Fruit fly (Drosophila melanogaster) whole organism, embryonic: ENCODE results near the gene CG15027.

ENCODE experiments used
- Abd-B ChIP-seq: fragments of 200-800 bp; sonication (Bioruptor generic); optimal IDR thresholded peaks from 2 replicates; lab custom pipeline; 2018; ENCODE audit warnings: missing biosample characterization, mild to moderate bottlenecking, missing genetic modification characterization, moderate library complexity
- CG12219 ChIP-seq: fragments of 200-800 bp; sonication (Bioruptor generic); optimal IDR thresholded peaks from 3 replicates; lab custom pipeline; 2018; ENCODE audit warnings: missing biosample characterization, mild to moderate bottlenecking, missing genetic modification characterization
- CG13287 ChIP-seq: fragments of 200-800 bp; sonication (Bioruptor generic); IDR thresholded peaks from 2 replicates; pipeline ENCODE4 v1.3.6; 2022; ENCODE audit warnings: missing biosample characterization, missing genetic modification characterization; ENCODE audit not compliant: partially characterized antibody
- CG17359 ChIP-seq: fragments of 200-800 bp; sonication (Bioruptor generic); optimal IDR thresholded peaks from 3 replicates; lab custom pipeline; 2018; ENCODE audit warnings: missing biosample characterization, mild to moderate bottlenecking, missing genetic modification characterization, moderate library complexity
- CG17361 ChIP-seq: fragments of 200-800 bp; sonication (Bioruptor generic); IDR thresholded peaks from 3 replicates; pipeline ENCODE4 v1.3.6; 2022; ENCODE audit warnings: missing biosample characterization, missing genetic modification characterization
- CG17568 ChIP-seq: fragments of 200-800 bp; sonication (Bioruptor generic); optimal IDR thresholded peaks from 2 replicates; lab custom pipeline; 2018; ENCODE audit warnings: missing biosample characterization, mild to moderate bottlenecking, missing genetic modification characterization, moderate library complexity
- CG2129 ChIP-seq: fragments of 200-800 bp; sonication (Bioruptor generic); IDR thresholded peaks from 2 replicates; pipeline ENCODE4 v1.3.6; 2022; ENCODE audit warnings: missing biosample characterization, missing genetic modification characterization; ENCODE audit not compliant: partially characterized antibody
- CG30403 ChIP-seq: fragments of 200-800 bp; sonication (Bioruptor generic); optimal IDR thresholded peaks from 3 replicates; lab custom pipeline; 2016; ENCODE audit warnings: missing biosample characterization, missing genetic modification characterization
- CG3065 ChIP-seq: fragments of 200-800 bp; sonication (Bioruptor generic); optimal IDR thresholded peaks from 2 replicates; lab custom pipeline; 2016; ENCODE audit warnings: missing biosample characterization, missing genetic modification characterization
- CG34376 ChIP-seq: fragments of 200-800 bp; sonication (Bioruptor generic); optimal IDR thresholded peaks from 2 replicates; lab custom pipeline; 2018; ENCODE audit warnings: missing biosample characterization, mild to moderate bottlenecking, missing genetic modification characterization
- CG3838 ChIP-seq: fragments of 200-800 bp; sonication (Bioruptor generic); optimal IDR thresholded peaks from 3 replicates; lab custom pipeline; 2016; ENCODE audit warnings: missing biosample characterization, missing genetic modification characterization
- CG3847 ChIP-seq: fragments of 200-800 bp; sonication (Bioruptor generic); IDR thresholded peaks from 2 replicates; pipeline ENCODE4 v1.3.6; 2022; ENCODE audit warnings: missing biosample characterization, missing genetic modification characterization
- CG4617 ChIP-seq: fragments of 200-800 bp; sonication (Bioruptor generic); optimal IDR thresholded peaks from 3 replicates; lab custom pipeline; 2016; ENCODE audit warnings: missing biosample characterization, missing genetic modification characterization, borderline replicate concordance
- CG5953 ChIP-seq: fragments of 200-800 bp; sonication (Bioruptor generic); IDR thresholded peaks from 2 replicates; pipeline ENCODE4 v1.3.6; 2022; ENCODE audit warnings: missing biosample characterization, missing genetic modification characterization
- CG6175 ChIP-seq: fragments of 200-800 bp; sonication (Bioruptor generic); IDR thresholded peaks from 3 replicates; pipeline ENCODE4 v1.3.6; 2022; ENCODE audit warnings: missing biosample characterization, missing genetic modification characterization
- CG7556 ChIP-seq: fragments of 200-800 bp; sonication (Bioruptor generic); optimal IDR thresholded peaks from 2 replicates; lab custom pipeline; 2017; ENCODE audit warnings: missing biosample characterization, mild to moderate bottlenecking, missing genetic modification characterization
- CG7987 ChIP-seq: fragments of 200-800 bp; sonication (Bioruptor generic); optimal IDR thresholded peaks from 2 replicates; lab custom pipeline; 2018; ENCODE audit warnings: missing biosample characterization, mild to moderate bottlenecking, missing genetic modification characterization, moderate library complexity
- CG8478 ChIP-seq: fragments of >200 bp; optimal IDR thresholded peaks from 2 replicates; lab custom pipeline; 2018
- CG8924 ChIP-seq: fragments of 200-800 bp; optimal IDR thresholded peaks from 3 replicates; lab custom pipeline; 2019; ENCODE audit warnings: missing biosample characterization, mild to moderate bottlenecking, missing genetic modification characterization, moderate library complexity
- CG9727 ChIP-seq: fragments of 200-800 bp; sonication (Bioruptor generic); optimal IDR thresholded peaks from 3 replicates; lab custom pipeline; 2017; ENCODE audit warnings: missing biosample characterization, mild to moderate bottlenecking, missing genetic modification characterization
- D19B ChIP-seq: fragments of 200-800 bp; sonication (Bioruptor generic); optimal IDR thresholded peaks from 2 replicates; lab custom pipeline; 2017; ENCODE audit warnings: missing biosample characterization, mild to moderate bottlenecking, missing genetic modification characterization
- Dll ChIP-seq: fragments of 200-800 bp; sonication (Bioruptor generic); IDR thresholded peaks from 4 replicates; pipeline ENCODE4 v1.3.6; 2022; ENCODE audit warnings: missing biosample characterization, missing genetic modification characterization; ENCODE audit not compliant: partially characterized antibody
- Drgx ChIP-seq: fragments of 200-800 bp; sonication (Bioruptor generic); IDR thresholded peaks from 2 replicates; pipeline ENCODE4 v1.3.6; 2022; ENCODE audit warnings: missing biosample characterization, missing genetic modification characterization
- NC2β ChIP-seq: fragments of 200-800 bp; sonication (Bioruptor generic); optimal IDR thresholded peaks from 2 replicates; lab custom pipeline; 2016; ENCODE audit warnings: missing biosample characterization, missing genetic modification characterization
- Neu2 ChIP-seq: fragments of 200-800 bp; sonication (Bioruptor generic); optimal IDR thresholded peaks from 3 replicates; lab custom pipeline; 2016; ENCODE audit warnings: missing biosample characterization, missing genetic modification characterization, borderline replicate concordance
- Nf-YC ChIP-seq: fragments of 200-800 bp; optimal IDR thresholded peaks from 3 replicates; lab custom pipeline; 2019; ENCODE audit warnings: missing biosample characterization, mild to moderate bottlenecking, missing genetic modification characterization, moderate library complexity
- Ptx1 ChIP-seq: fragments of 200-800 bp; sonication (Bioruptor generic); IDR thresholded peaks from 2 replicates; pipeline ENCODE4 v1.3.6; 2022; ENCODE audit warnings: missing biosample characterization, missing genetic modification characterization
- Side ChIP-seq: fragments of 200-800 bp; sonication (Bioruptor generic); optimal IDR thresholded peaks from 2 replicates; lab custom pipeline; 2016; ENCODE audit warnings: missing biosample characterization, missing genetic modification characterization
- Spps ChIP-seq: fragments of 200-800 bp; sonication (Bioruptor generic); optimal IDR thresholded peaks from 2 replicates; lab custom pipeline; 2018; ENCODE audit warnings: missing biosample characterization, mild to moderate bottlenecking, missing genetic modification characterization
- Trl ChIP-seq, 3 experiments: fragments of >200 bp in 2 of 3; fragments of 200-800 bp in 1 of 3; sonication (Bioruptor generic) in 1 of 3; optimal IDR thresholded peaks; 2 replicates in 1 of 3; 3 replicates in 2 of 3; lab custom pipeline; 2016 to 2017; ENCODE audit warnings: missing biosample characterization in 1 of 3, missing genetic modification characterization in 1 of 3
- aop ChIP-seq: fragments of 200-800 bp; sonication (Bioruptor generic); IDR thresholded peaks from 2 replicates; pipeline ENCODE4 v1.3.6; 2022; ENCODE audit warnings: missing biosample characterization, missing genetic modification characterization
- br ChIP-seq: fragments of >200 bp; optimal IDR thresholded peaks from 2 replicates; lab custom pipeline; 2017
- crc ChIP-seq: fragments of 200-800 bp; sonication (Bioruptor generic); optimal IDR thresholded peaks from 2 replicates; lab custom pipeline; 2016; ENCODE audit warnings: missing biosample characterization, missing genetic modification characterization
- dati ChIP-seq: fragments of 200-800 bp; sonication (Bioruptor generic); IDR thresholded peaks from 2 replicates; pipeline ENCODE4 v1.3.6; 2022; ENCODE audit warnings: missing biosample characterization, missing genetic modification characterization
- dysf ChIP-seq: fragments of 200-800 bp; sonication (Bioruptor generic); IDR thresholded peaks from 3 replicates; pipeline ENCODE4 v1.3.6; 2022; ENCODE audit warnings: missing biosample characterization, missing genetic modification characterization
- ems ChIP-seq: fragments of 200-800 bp; sonication (Bioruptor generic); optimal IDR thresholded peaks from 3 replicates; lab custom pipeline; 2016; ENCODE audit warnings: missing biosample characterization, missing genetic modification characterization
- en ChIP-seq: fragments of 200-800 bp; sonication (Bioruptor generic); optimal IDR thresholded peaks from 2 replicates; lab custom pipeline; 2016; ENCODE audit warnings: missing biosample characterization, missing genetic modification characterization
- grau ChIP-seq: fragments of 200-800 bp; optimal IDR thresholded peaks from 3 replicates; lab custom pipeline; 2019; ENCODE audit warnings: missing biosample characterization, mild to moderate bottlenecking, missing genetic modification characterization, moderate library complexity
- grn ChIP-seq: fragments of 200-800 bp; sonication (Bioruptor generic); optimal IDR thresholded peaks from 3 replicates; lab custom pipeline; 2017; ENCODE audit warnings: missing biosample characterization, missing genetic modification characterization
- ham ChIP-seq: fragments of 200-800 bp; sonication (Bioruptor generic); IDR thresholded peaks from 2 replicates; pipeline ENCODE4 v1.3.6; 2022; ENCODE audit warnings: missing biosample characterization, missing genetic modification characterization
- inv ChIP-seq: fragments of 200-800 bp; sonication (Bioruptor generic); IDR thresholded peaks from 2 replicates; pipeline ENCODE4 v1.3.6; 2022; ENCODE audit warnings: missing biosample characterization, missing genetic modification characterization; ENCODE audit not compliant: partially characterized antibody
- jing ChIP-seq: fragments of 200-800 bp; sonication (Bioruptor generic); optimal IDR thresholded peaks from 2 replicates; lab custom pipeline; 2018; ENCODE audit warnings: missing biosample characterization, mild to moderate bottlenecking, missing genetic modification characterization
- klu ChIP-seq: fragments of 200-800 bp; sonication (Bioruptor generic); IDR thresholded peaks from 2 replicates; pipeline ENCODE4 v1.3.6; 2022; ENCODE audit warnings: missing biosample characterization, missing genetic modification characterization
- kni ChIP-seq: fragments of 200-800 bp; sonication (Bioruptor generic); optimal IDR thresholded peaks from 3 replicates; lab custom pipeline; 2017; ENCODE audit warnings: mild to moderate bottlenecking, missing biosample characterization, missing genetic modification reagents, missing genetic modification characterization
- lbe ChIP-seq: fragments of 200-800 bp; sonication (Bioruptor generic); optimal IDR thresholded peaks from 2 replicates; lab custom pipeline; 2016; ENCODE audit warnings: missing biosample characterization, mild to moderate bottlenecking, missing genetic modification characterization
- lmd ChIP-seq: fragments of 200-800 bp; sonication (Bioruptor generic); IDR thresholded peaks from 2 replicates; pipeline ENCODE4 v1.3.6; 2022; ENCODE audit warnings: missing biosample characterization, missing genetic modification characterization
- maf-S ChIP-seq: fragments of 200-800 bp; sonication (Bioruptor generic); optimal IDR thresholded peaks from 2 replicates; lab custom pipeline; 2016; ENCODE audit warnings: missing biosample characterization, missing genetic modification characterization
- mld ChIP-seq: fragments of 200-800 bp; sonication (Bioruptor generic); IDR thresholded peaks from 3 replicates; pipeline ENCODE4 v1.3.6; 2022; ENCODE audit warnings: missing biosample characterization, missing genetic modification characterization; ENCODE audit not compliant: partially characterized antibody
- pros ChIP-seq: fragments of 200-800 bp; sonication (Bioruptor generic); optimal IDR thresholded peaks from 3 replicates; lab custom pipeline; 2019; ENCODE audit warnings: missing biosample characterization, mild to moderate bottlenecking, missing genetic modification characterization, moderate library complexity
- schlank ChIP-seq: fragments of 200-800 bp; sonication (Bioruptor generic); optimal IDR thresholded peaks from 2 replicates; lab custom pipeline; 2018; ENCODE audit warnings: missing biosample characterization, mild to moderate bottlenecking, missing genetic modification characterization
- tgo ChIP-seq: fragments of 200-800 bp; sonication (Bioruptor generic); IDR thresholded peaks from 3 replicates; pipeline ENCODE4 v1.3.6; 2022; ENCODE audit warnings: missing biosample characterization, missing genetic modification characterization

CG15027 gene

DNA sequence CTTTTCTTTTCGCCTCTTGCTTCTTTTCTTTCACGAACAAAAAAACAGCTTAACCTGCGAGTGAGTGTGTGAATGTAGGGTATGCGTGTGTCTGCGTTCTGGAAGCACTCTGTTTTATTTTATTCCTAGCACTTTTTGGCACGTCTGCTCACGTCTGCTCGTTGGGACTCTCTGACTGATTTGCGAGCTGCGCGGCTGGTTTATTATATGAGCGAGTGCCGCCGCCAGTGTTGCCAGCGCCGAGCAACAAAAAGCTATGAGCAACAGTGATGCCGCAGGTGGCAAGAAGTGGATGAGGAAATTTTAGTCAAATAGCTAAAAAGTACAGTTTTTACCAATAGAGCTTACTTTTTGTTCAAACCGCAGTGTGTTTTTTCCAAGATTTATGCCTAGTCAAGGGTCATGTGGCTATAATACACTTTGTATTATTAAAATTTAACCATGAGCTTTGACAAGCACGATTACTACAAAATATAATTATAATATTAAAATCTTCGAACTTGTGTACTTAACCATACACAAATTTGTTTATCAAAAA is 9.5 kb downstream of the CG15027 start, which contains the start of gene Lsd-2 (continued):
- TF ChIP-seq Neu2 (GFP tag; lab: Kevin White, UChicago) (no peak), CG3847 (0 out of 2 replicates have a peak, but pooled peaks have one; percentile 11), inv (GFP tag; lab: Robert Waterston, UW) (no peak), klu (GFP tag; lab: Robert Waterston, UW) (no peak), CG3838 (GFP tag; lab: Kevin White, UChicago) (no peak), CG2129 (GFP tag; lab: Robert Waterston, UW) (no peak), schlank (tag; lab: Kevin White, UChicago) (no peak), Trl (optimal IDR thresholded peaks at IDR 0.05; lab: Kevin White, UChicago) (no peak), Trl (GFP tag; optimal IDR thresholded peaks at IDR 0.05; lab: Kevin White, UChicago) (peak; percentile 30), CG17359 (peak; percentile 13), pros (GFP tag; lab: Kevin White, UChicago) (no peak), CG7556 (GFP tag; lab: Kevin White, UChicago) (peak; percentile 10), CG30403 (GFP tag; lab: Kevin White, UChicago) (peak; percentile 46), CG34376 (peak; percentile 16), dysf (no peak), grn (GFP tag; lab: Kevin White, UChicago) (no peak), Nf-YC (tag; lab: Kevin White, UChicago) (peak; percentile 49), maf-S (GFP tag; lab: Kevin White, UChicago) (no peak), CG13287 (GFP tag; lab: Robert Waterston, UW) (peak; percentile 17; the same call in 1 of the 2 replicates), Abd-B (GFP tag; lab: Kevin White, UChicago) (peak; percentile 4), CG9727 (GFP tag; lab: Kevin White, UChicago) (peak; percentile 32), mld (GFP tag; lab: Robert Waterston, UW) (no peak), CG8478 (lab: Kevin White, UChicago) (no peak), CG3065 (GFP tag; lab: Kevin White, UChicago) (no peak), CG5953 (GFP tag; lab: Robert Waterston, UW) (no peak), D19B (GFP tag; lab: Kevin White, UChicago) (peak; percentile 45), NC2β (peak; percentile 26), en (GFP tag; lab: Kevin White, UChicago) (no peak), CG6175 (GFP tag; lab: Robert Waterston, UW) (no peak), Side (GFP tag; lab: Kevin White, UChicago) (no peak), aop (GFP tag; lab: Robert Waterston, UW) (no peak), lbe (GFP tag; lab: Kevin White, UChicago) (no peak), crc (no peak), kni (GFP tag; lab: Kevin White, UChicago) (peak; percentile 24), ems (GFP tag; lab: Kevin White, UChicago) (peak; percentile 37), CG17361 (GFP tag; lab: Robert Waterston, UW) (no peak), Drgx (GFP tag; lab: Robert Waterston, UW) (peak; percentile 44; the same call in 1 of the 2 replicates), grau (tag; lab: Kevin White, UChicago) (peak; percentile 33), CG8924 (tag; lab: Kevin White, UChicago) (no peak), jing (no peak), CG12219 (GFP tag; lab: Kevin White, UChicago) (no peak), lmd (no peak; the same call in 1 of the 2 replicates), Spps (tag; lab: Kevin White, UChicago) (no peak), CG4617 (GFP tag; lab: Kevin White, UChicago) (no peak), dati (no peak), CG17568 (GFP tag; lab: Kevin White, UChicago) (no peak), CG7987 (GFP tag; lab: Kevin White, UChicago) (no peak), Dll (no peak), Ptx1 (no peak), ham (no peak), br (lab: Kevin White, UChicago) (no peak), tgo (no peak)
